Worm (Caenorhabditis elegans): Measurements from ENCODE around the gene T05E12.8.

DNA sequence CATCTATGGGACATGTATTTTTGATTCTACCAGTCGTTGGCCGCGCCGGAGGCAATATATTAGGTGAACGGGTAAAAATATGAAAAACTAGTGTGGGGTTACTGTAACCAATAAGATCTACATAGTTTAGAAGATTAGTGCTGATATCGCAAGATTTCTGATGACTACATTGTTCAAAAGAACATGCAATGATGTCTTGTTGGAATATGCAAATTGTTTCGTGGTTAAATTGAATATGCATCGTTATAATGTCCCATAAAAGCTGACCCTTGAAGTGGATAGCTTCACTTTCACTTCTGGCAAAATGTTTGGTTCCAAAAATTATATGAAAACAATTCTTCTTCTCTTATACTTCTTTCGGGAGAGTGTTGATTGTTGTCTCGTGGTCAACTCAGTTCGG, 24.4 kb upstream of the T05E12.8 start, which contains the start of gene F28B1.2:
- TF ChIP-seq xnd-1 (tag; optimal IDR thresholded peaks at IDR 0.05) (no peak), egl-18 (GFP tag; IDR thresholded peaks at IDR 0.05) (no peak), F33H1.4 (GFP tag; IDR thresholded peaks at IDR 0.05) (no peak), ceh-40 (GFP tag; IDR thresholded peaks at IDR 0.05) (no peak)
